Worm (Caenorhabditis elegans): ENCODE results near the gene F16G10.9.
A peak's percentile ranks its signal among the peaks of the same experiment; 100 is the strongest.

F16G10.9 gene

ce11 chrII:2352546-2352945, 32.8 kb downstream of the F16G10.9 start, which contains the start of gene F43C11.10:
Gene F43C11.10 (minus strand): TSS chrII:2352646.
- TF ChIP-seq unc-62 (GFP tag; optimal IDR thresholded peaks at IDR 0.05) (no peak), hlh-17 (GFP tag; optimal IDR thresholded peaks at IDR 0.05; ENCODE audit: borderline replicate concordance) (no peak), hlh-4 (tag; optimal IDR thresholded peaks at IDR 0.05) (no peak), tlp-1 (tag; optimal IDR thresholded peaks at IDR 0.05) (no peak), elt-2 (tag; optimal IDR thresholded peaks at IDR 0.05) (no peak), egl-13 (tag; optimal IDR thresholded peaks at IDR 0.05) (no peak), unc-98 (GFP tag; IDR thresholded peaks at IDR 0.05) (no peak), ztf-4 (tag; optimal IDR thresholded peaks at IDR 0.05) (no peak), nhr-237 (tag; optimal IDR thresholded peaks at IDR 0.05) (no peak), pqm-1 (tag; optimal IDR thresholded peaks at IDR 0.05) (no peak), isw-1 (GFP tag; IDR thresholded peaks at IDR 0.05) (no peak), dsc-1 (tag; optimal IDR thresholded peaks at IDR 0.05) (no peak), nhr-47 (tag; optimal IDR thresholded peaks at IDR 0.05) (no peak), pag-3 (tag; optimal IDR thresholded peaks at IDR 0.05; ENCODE audit: borderline replicate concordance, insufficient read depth) (no peak), alr-1 (tag; optimal IDR thresholded peaks at IDR 0.05; ENCODE audit: borderline replicate concordance) (no peak)

- TF ChIP-seq lsy-2 (tag; optimal IDR thresholded peaks at IDR 0.05): no peak
- no peak for TF ChIP-seq hlh-4 (tag; optimal IDR thresholded peaks at IDR 0.05)
- TF ChIP-seq unc-30 (tag; optimal IDR thresholded peaks at IDR 0.05): no peak
- TF ChIP-seq pax-3 (tag; optimal IDR thresholded peaks at IDR 0.05): no peak
- no peak for TF ChIP-seq nhr-77 (tag; optimal IDR thresholded peaks at IDR 0.05)
- TF ChIP-seq unc-130 (tag; optimal IDR thresholded peaks at IDR 0.05): no peak
- no peak for TF ChIP-seq unc-62 (GFP tag; optimal IDR thresholded peaks at IDR 0.05)
- TF ChIP-seq irx-1 (tag; optimal IDR thresholded peaks at IDR 0.05): no peak
- no peak for TF ChIP-seq mep-1 (tag; optimal IDR thresholded peaks at IDR 0.05)
- no peak for TF ChIP-seq unc-98 (GFP tag; IDR thresholded peaks at IDR 0.05)
- TF ChIP-seq nhr-19 (GFP tag; conservative IDR thresholded peaks at IDR 0.05): no peak
- TF ChIP-seq isw-1 (GFP tag; IDR thresholded peaks at IDR 0.05): no peak
- TF ChIP-seq ces-1 (GFP tag; optimal IDR thresholded peaks at IDR 0.05): no peak
These were observed 38.7 kb downstream of the F16G10.9 start, which contains the start of gene F43C11.4 for ce11 chrII:2346672-2347071. Gene F43C11.4 (plus strand): TSS chrII:2346972.

ce11 chrII:2342004-2342479, 43.4 kb downstream of the F16G10.9 start, which contains the start of gene F43C11.6:
Gene F43C11.6 (plus strand): TSS chrII:2342429.
- TF ChIP-seq lin-35 (GFP tag; optimal IDR thresholded peaks at IDR 0.05) (peak; percentile 49 to 77), efl-1 (optimal IDR thresholded peaks at IDR 0.05) (peak; percentile 55 to 63), efl-1 (GFP tag; optimal IDR thresholded peaks at IDR 0.05 in 1 of 2) (peak; percentile 58 to 95), swsn-7 (tag; optimal IDR thresholded peaks at IDR 0.05) (peak; percentile 7), mdl-1 (tag; optimal IDR thresholded peaks at IDR 0.05) (peak in 1 of 2 experiments; percentile 36), zag-1 (tag; optimal IDR thresholded peaks at IDR 0.05) (no peak), dsc-1 (tag; optimal IDR thresholded peaks at IDR 0.05) (no peak), lin-13 (GFP tag; optimal IDR thresholded peaks at IDR 0.05) (peak; percentile 25), xbp-1 (tag; optimal IDR thresholded peaks at IDR 0.05) (peak; percentile 8), nhr-20 (tag; optimal IDR thresholded peaks at IDR 0.05) (peak; percentile 1), skn-1 (tag; optimal IDR thresholded peaks at IDR 0.05) (peak; percentile 23), C16A3.4 (tag; optimal IDR thresholded peaks at IDR 0.05) (peak; percentile 55), lsy-2 (tag; optimal IDR thresholded peaks at IDR 0.05) (peak; percentile 37 to 73), dpl-1 (GFP tag; optimal IDR thresholded peaks at IDR 0.05) (peak; percentile 35 to 76 (median 37)), ceh-82 (tag; optimal IDR thresholded peaks at IDR 0.05) (peak in 2 of 3 experiments; percentile 8 to 54), lin-15B (tag; optimal IDR thresholded peaks at IDR 0.05) (peak; percentile 27), F16B12.6 (tag; optimal IDR thresholded peaks at IDR 0.05) (peak; percentile 48), hlh-17 (GFP tag; optimal IDR thresholded peaks at IDR 0.05; ENCODE audit: borderline replicate concordance) (no peak), ceh-88 (GFP tag; IDR thresholded peaks at IDR 0.05) (no peak), rnt-1 (tag; optimal IDR thresholded peaks at IDR 0.05) (peak; percentile 81), jun-1 (tag; optimal IDR thresholded peaks at IDR 0.05) (no peak)

Measured in whole organism, L1 larva.